Worm (Caenorhabditis elegans) whole organism, L2 larva: Measurements from ENCODE around the gene C25E10.13.

ENCODE experiments used
- C34F6.9 ChIP-seq: fragments of 150-350 bp; optimal IDR thresholded peaks from 2 replicates; lab custom pipeline; 2014; ENCODE audit warnings: missing biosample characterization, missing genetic modification characterization
- F13H6.1 ChIP-seq: sonication (generic microtip); optimal IDR thresholded peaks from 2 replicates; lab custom pipeline; 2016; ENCODE audit warnings: missing genetic modification characterization, missing compliant biosample characterization
- Y55F3AM.14 ChIP-seq: fragments of 200-800 bp; sonication (Bioruptor generic); optimal IDR thresholded peaks from 2 replicates; lab custom pipeline; 2018; ENCODE audit warnings: mild to moderate bottlenecking, missing genetic modification characterization, missing compliant biosample characterization
- ZK546.5 ChIP-seq: sonication (generic microtip); optimal IDR thresholded peaks from 2 replicates; lab custom pipeline; 2017; ENCODE audit warnings: missing biosample characterization, missing genetic modification characterization
- ama-1 ChIP-seq: fragments of 150-350 bp; optimal IDR thresholded peaks from 2 replicates; lab custom pipeline; 2018; ENCODE audit warnings: inconsistent platforms
- blmp-1 ChIP-seq: sonication (generic microtip); optimal IDR thresholded peaks from 2 replicates; lab custom pipeline; 2017; ENCODE audit warnings: missing genetic modification characterization, mild to moderate bottlenecking, missing compliant biosample characterization, antibody characterized with exemption, moderate library complexity; ENCODE audit not compliant: insufficient read depth
- ceh-16 ChIP-seq: fragments of 150-350 bp; optimal IDR thresholded peaks from 2 replicates; lab custom pipeline; 2014; ENCODE audit warnings: missing biosample characterization, missing genetic modification characterization
- dmd-4 ChIP-seq: sonication (generic microtip); optimal IDR thresholded peaks from 2 replicates; lab custom pipeline; 2017; ENCODE audit warnings: missing biosample characterization, missing genetic modification characterization
- egl-27 ChIP-seq: sonication (generic microtip); optimal IDR thresholded peaks from 3 replicates; lab custom pipeline; 2017; ENCODE audit warnings: missing biosample characterization, missing genetic modification reagents, missing genetic modification characterization
- elt-1 ChIP-seq: fragments of 150-350 bp; optimal IDR thresholded peaks from 2 replicates; lab custom pipeline; 2014; ENCODE audit warnings: missing biosample characterization, missing genetic modification characterization
- elt-3 ChIP-seq: sonication (generic microtip); optimal IDR thresholded peaks from 2 replicates; lab custom pipeline; 2017; ENCODE audit warnings: missing biosample characterization, missing genetic modification characterization
- fos-1 ChIP-seq: fragments of 150-350 bp; optimal IDR thresholded peaks from 2 replicates; lab custom pipeline; 2014; ENCODE audit warnings: missing biosample characterization, missing genetic modification characterization
- gmeb-1 ChIP-seq: fragments of 150-350 bp; optimal IDR thresholded peaks from 2 replicates; lab custom pipeline; 2014; ENCODE audit warnings: missing biosample characterization, missing genetic modification characterization
- lin-39 ChIP-seq: fragments of 150-350 bp; optimal IDR thresholded peaks from 2 replicates; lab custom pipeline; 2014; ENCODE audit warnings: missing biosample characterization, missing genetic modification reagents, missing genetic modification characterization
- lsy-2 ChIP-seq, 2 experiments: fragments of 150-350 bp in 1 of 2; sonication (generic microtip) in 1 of 2; optimal IDR thresholded peaks; 2 replicates each; lab custom pipeline; 2014 to 2017; ENCODE audit warnings: missing biosample characterization in 2 of 2, missing genetic modification characterization in 2 of 2
- mab-5 ChIP-seq: fragments of 150-350 bp; optimal IDR thresholded peaks from 2 replicates; lab custom pipeline; 2014; ENCODE audit warnings: missing biosample characterization, missing genetic modification characterization
- mbf-1 ChIP-seq: sonication (generic microtip); optimal IDR thresholded peaks from 2 replicates; lab custom pipeline; 2017; ENCODE audit warnings: missing biosample characterization, missing genetic modification characterization
- nhr-12 ChIP-seq: fragments of 150-350 bp; optimal IDR thresholded peaks from 2 replicates; lab custom pipeline; 2014; ENCODE audit warnings: missing biosample characterization, missing genetic modification characterization
- nhr-129 ChIP-seq: fragments of 150-350 bp; optimal IDR thresholded peaks from 2 replicates; lab custom pipeline; 2014; ENCODE audit warnings: missing biosample characterization, missing genetic modification characterization
- nhr-23 ChIP-seq: fragments of 150-350 bp; optimal IDR thresholded peaks from 2 replicates; lab custom pipeline; 2014; ENCODE audit warnings: missing biosample characterization, missing genetic modification reagents, missing genetic modification characterization
- nhr-237 ChIP-seq: fragments of 150-350 bp; optimal IDR thresholded peaks from 2 replicates; lab custom pipeline; 2014; ENCODE audit warnings: missing biosample characterization, missing genetic modification characterization
- nhr-25 ChIP-seq: fragments of 150-350 bp; sonication (generic microtip); optimal IDR thresholded peaks from 3 replicates; lab custom pipeline; 2014; ENCODE audit warnings: missing biosample characterization, missing genetic modification characterization
- nhr-6 ChIP-seq: fragments of 150-350 bp; optimal IDR thresholded peaks from 2 replicates; lab custom pipeline; 2014; ENCODE audit warnings: missing biosample characterization, missing genetic modification characterization
- sem-4 ChIP-seq: fragments of 150-350 bp; optimal IDR thresholded peaks from 2 replicates; lab custom pipeline; 2014; ENCODE audit warnings: missing biosample characterization, missing genetic modification reagents, missing genetic modification characterization
- skn-1 ChIP-seq: sonication (generic microtip); optimal IDR thresholded peaks from 2 replicates; lab custom pipeline; 2017; ENCODE audit warnings: missing biosample characterization, missing genetic modification characterization
- sma-9 ChIP-seq, 2 experiments: fragments of 150-350 bp in 1 of 2; sonication (generic microtip) in 1 of 2; optimal IDR thresholded peaks; 2 replicates each; lab custom pipeline; 2014 to 2016; ENCODE audit warnings: missing genetic modification characterization in 2 of 2, mild to moderate bottlenecking in 1 of 2, missing biosample characterization in 1 of 2, missing compliant biosample characterization in 1 of 2, missing genetic modification reagents in 1 of 2, moderate library complexity in 1 of 2
- snpc-4 ChIP-seq: fragments of 150-350 bp; optimal IDR thresholded peaks from 2 replicates; lab custom pipeline; 2014; ENCODE audit warnings: missing biosample characterization, missing genetic modification characterization
- unc-39 ChIP-seq: fragments of 150-350 bp; optimal IDR thresholded peaks from 2 replicates; lab custom pipeline; 2014; ENCODE audit warnings: missing biosample characterization, missing genetic modification characterization
- zag-1 ChIP-seq: fragments of 150-350 bp; optimal IDR thresholded peaks from 2 replicates; lab custom pipeline; 2014; ENCODE audit warnings: missing biosample characterization, missing genetic modification characterization
- ztf-1 ChIP-seq: fragments of 200-800 bp; sonication (Bioruptor generic); conservative IDR thresholded peaks from 2 replicates; pipeline ENCODE4 v1.3.6; 2022; ENCODE audit warnings: missing genetic modification characterization, missing compliant biosample characterization
- ztf-11 ChIP-seq: sonication (generic microtip); optimal IDR thresholded peaks from 2 replicates; lab custom pipeline; 2017; ENCODE audit warnings: missing biosample characterization, missing genetic modification characterization
- ztf-4 ChIP-seq: fragments of 150-350 bp; optimal IDR thresholded peaks from 2 replicates; lab custom pipeline; 2014; ENCODE audit warnings: missing biosample characterization, missing genetic modification characterization

Gene C25E10.13

DNA sequence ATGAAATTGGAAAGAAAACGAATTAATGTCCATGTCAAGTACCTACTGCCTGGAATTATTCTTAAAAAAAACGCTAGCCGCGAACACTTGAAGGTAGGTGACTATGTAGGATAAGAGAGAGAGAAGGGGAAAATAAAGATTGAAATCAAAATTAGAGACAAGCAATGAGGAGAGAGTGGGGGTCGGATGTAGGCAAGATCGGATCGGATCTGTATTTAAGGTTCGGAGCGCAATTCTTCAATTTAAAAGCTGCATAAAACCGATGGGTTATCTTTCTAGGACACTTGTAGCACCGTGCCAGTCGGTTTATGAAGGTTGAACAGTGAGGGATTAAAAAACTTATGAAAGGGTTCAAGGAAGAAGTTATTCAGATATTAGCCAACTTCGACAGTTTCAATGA, 3.6 kb downstream of the C25E10.13 start:
- TF ChIP-seq nhr-25 (tag; lab: Kevin White, UChicago) = peak; percentile 27
- no peak for TF ChIP-seq unc-39 (tag; lab: Kevin White, UChicago)
- TF ChIP-seq skn-1 = no peak

DNA sequence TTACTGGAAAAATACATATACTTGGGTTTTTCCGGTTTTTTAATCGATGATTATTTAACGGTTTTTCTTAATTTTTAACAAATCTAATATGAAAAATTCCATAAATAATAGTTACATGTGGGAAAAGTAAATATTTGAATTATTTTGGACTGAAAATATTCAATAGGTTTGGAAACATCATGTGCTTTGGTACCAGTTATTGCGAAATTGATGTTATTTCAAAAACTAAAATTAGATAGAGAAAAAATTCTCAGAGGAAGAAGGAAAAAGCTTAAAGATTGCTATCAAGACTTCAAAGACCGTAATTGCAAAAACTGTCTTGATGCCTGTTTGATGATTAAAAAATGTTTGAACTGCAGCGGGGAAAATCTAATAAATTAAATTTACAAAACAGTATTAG, 5.5 kb downstream of the C25E10.13 start:
- no peak for TF ChIP-seq nhr-6
- no peak for TF ChIP-seq ztf-4 (tag; lab: Kevin White, UChicago)
- TF ChIP-seq elt-3 = no peak
- TF ChIP-seq elt-1 = no peak
- TF ChIP-seq dmd-4 (tag; lab: Kevin White, UChicago) = no peak
- TF ChIP-seq egl-27 (tag; lab: Kevin White, UChicago) = no peak
- no peak for TF ChIP-seq zag-1 (tag; lab: Kevin White, UChicago)
- TF ChIP-seq lin-39 (tag; lab: Kevin White, UChicago) = no peak
- TF ChIP-seq nhr-237 (tag; lab: Kevin White, UChicago) = no peak
- TF ChIP-seq fos-1 (tag; lab: Kevin White, UChicago) = no peak
- TF ChIP-seq mbf-1 (tag; lab: Kevin White, UChicago) = no peak
- TF ChIP-seq mab-5 (tag; lab: Kevin White, UChicago) = no peak
- no peak for TF ChIP-seq nhr-12 (tag; lab: Kevin White, UChicago)

DNA sequence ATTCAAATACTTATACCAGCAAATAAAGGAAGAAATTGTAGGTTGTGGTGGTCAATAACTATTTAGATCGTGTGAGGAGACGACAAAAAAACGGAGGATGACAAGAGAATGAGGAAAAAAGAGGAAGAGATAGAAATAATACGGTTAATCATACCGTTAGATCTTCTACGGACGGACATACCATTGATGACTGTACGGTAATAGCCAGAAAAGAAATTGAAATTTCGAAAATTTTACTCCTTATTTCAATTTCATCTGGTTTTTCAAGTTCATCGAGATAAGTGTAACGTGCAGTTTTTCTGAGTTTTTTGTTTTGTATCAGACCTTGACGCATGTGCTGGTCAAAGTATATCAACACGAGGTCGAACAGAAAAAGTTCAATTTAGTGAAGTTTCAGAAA, 6.4 kb downstream of the C25E10.13 start:
- TF ChIP-seq blmp-1 (tag; lab: Kevin White, UChicago) (peak; percentile 61), nhr-25 (tag; lab: Kevin White, UChicago) (peak; percentile 35), sma-9 (GFP tag; optimal IDR thresholded peaks at IDR 0.05; lab: Kevin White, UChicago) (peak; percentile 25), sma-9 (tag; optimal IDR thresholded peaks at IDR 0.05; lab: Kevin White, UChicago) (no peak), elt-1 (no peak), ceh-16 (peak; percentile 30), F13H6.1 (tag; lab: Kevin White, UChicago) (no peak)
- TF ChIP-seq, all 48 proteins: peak for 4

DNA sequence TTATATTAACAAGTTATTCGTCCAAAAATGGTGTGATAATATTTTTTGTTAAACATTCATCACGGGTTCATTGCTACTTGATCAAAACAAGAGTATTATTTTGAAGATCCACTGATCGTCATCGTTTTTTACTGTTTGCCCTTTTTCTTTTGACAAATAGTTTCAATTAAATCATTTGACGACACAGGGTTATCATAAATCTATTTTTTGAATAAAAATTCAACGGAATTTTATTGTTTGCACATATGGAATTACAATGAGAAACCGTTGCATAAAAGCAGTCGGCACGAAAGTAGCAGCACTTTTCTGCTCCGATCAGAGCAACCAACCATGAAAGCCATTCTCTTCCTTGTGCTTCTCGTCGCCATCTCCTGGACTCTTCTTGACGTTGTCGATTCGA, 8.2 kb downstream of the C25E10.13 start, which contains the start of gene fip-2:
fip-2 (plus strand) TSS at position 301 of the 400 bp plus-strand sequence.
- TF ChIP-seq lsy-2 (tag; optimal IDR thresholded peaks at IDR 0.05; lab: Kevin White, UChicago) (no peak), gmeb-1 (no peak), nhr-129 (tag; lab: Kevin White, UChicago) (no peak), ztf-11 (tag; lab: Kevin White, UChicago) (no peak), mbf-1 (tag; lab: Kevin White, UChicago) (no peak), elt-3 (no peak), sem-4 (no peak), egl-27 (tag; lab: Kevin White, UChicago) (no peak), ztf-4 (tag; lab: Kevin White, UChicago) (no peak), lin-39 (tag; lab: Kevin White, UChicago) (no peak), elt-1 (no peak), nhr-6 (no peak), unc-39 (tag; lab: Kevin White, UChicago) (no peak)

DNA sequence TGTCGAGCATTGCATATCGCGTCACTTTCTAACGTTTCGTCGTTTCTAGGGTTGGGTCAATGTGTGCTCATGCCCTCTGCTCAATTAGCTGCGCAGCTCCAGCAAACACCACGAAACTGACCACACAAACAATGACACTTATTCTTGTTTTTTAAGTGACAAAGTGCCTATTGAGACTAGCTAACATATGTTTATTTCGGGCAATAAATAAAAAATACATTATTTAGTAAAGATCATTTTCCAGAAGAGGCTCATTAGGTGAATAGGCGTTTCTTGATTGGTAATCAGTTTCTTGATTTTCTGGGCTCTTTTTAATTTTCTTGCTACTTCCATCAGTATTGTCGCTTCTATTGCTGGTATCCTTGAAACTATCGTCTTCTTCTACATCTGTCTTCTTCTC, 10.2 kb downstream of the C25E10.13 start, which contains the start of gene T27E4.5:
T27E4.5 (minus strand) TSS at position 101 of the 400 bp plus-strand sequence.
- TF ChIP-seq F13H6.1 (tag; lab: Kevin White, UChicago) (no peak), snpc-4 (no peak), C34F6.9 (tag; lab: Kevin White, UChicago) (no peak), ZK546.5 (tag; lab: Kevin White, UChicago) (no peak), ama-1 (lab: Kevin White, UChicago) (no peak), lsy-2 (tag; optimal IDR thresholded peaks at IDR 0.05; lab: Kevin White, UChicago) (no peak), nhr-23 (tag; lab: Kevin White, UChicago) (no peak), nhr-129 (tag; lab: Kevin White, UChicago) (no peak), Y55F3AM.14 (GFP tag; lab: Kevin White, UChicago) (no peak), lin-39 (tag; lab: Kevin White, UChicago) (no peak), ztf-4 (tag; lab: Kevin White, UChicago) (no peak), ztf-1 (GFP tag; lab: Robert Waterston, UW) (no peak)
